ENCODE assay signal across 7 worm cellular contexts in genomic region chrII:5420947-5421614, ce11.
TF ChIP-seq lines count a peak whose summit lies in the region.

TSS of gene tofu-6 (plus strand) at chrII:5421248.

TF ChIP-seq in whole organism, L1 larva, 84 proteins besides CTCF, POLR2A, EP300 and RAD21 (continues in another document):
- TF ChIP-seq lin-15B (tag; optimal IDR thresholded peaks at IDR 0.05; lab: Kevin White, UChicago) (peak; percentile 10), tlp-1 (tag; optimal IDR thresholded peaks at IDR 0.05; lab: Kevin White, UChicago) (no peak), sox-4 (tag; optimal IDR thresholded peaks at IDR 0.05; lab: Kevin White, UChicago) (no peak), hlh-17 (GFP tag; optimal IDR thresholded peaks at IDR 0.05; lab: Kevin White, UChicago; ENCODE audit: borderline replicate concordance) (no peak), efl-1 (optimal IDR thresholded peaks at IDR 0.05; lab: Kevin White, UChicago) (peak; percentile 69 to 73), efl-1 (GFP tag; optimal IDR thresholded peaks at IDR 0.05 in 1 of 2; lab: Kevin White, UChicago) (peak; percentile 71 to 95), ceh-88 (GFP tag; IDR thresholded peaks at IDR 0.05; lab: Robert Waterston, UW) (no peak), ztf-11 (tag; optimal IDR thresholded peaks at IDR 0.05; lab: Kevin White, UChicago) (no peak), ceh-8 (GFP tag; optimal IDR thresholded peaks at IDR 0.05; lab: Kevin White, UChicago) (no peak), lir-3 (tag; optimal IDR thresholded peaks at IDR 0.05; lab: Kevin White, UChicago; ENCODE audit: poor library complexity) (no peak), ceh-82 (tag; optimal IDR thresholded peaks at IDR 0.05; lab: Kevin White, UChicago) (no peak), nhr-71 (tag; optimal IDR thresholded peaks at IDR 0.05; lab: Kevin White, UChicago) (no peak), dsc-1 (tag; optimal IDR thresholded peaks at IDR 0.05; lab: Kevin White, UChicago) (no peak)

TF ChIP-seq in whole organism, L2 larva, 48 proteins besides CTCF, POLR2A, EP300 and RAD21:
- TF ChIP-seq lsy-2 (tag; optimal IDR thresholded peaks at IDR 0.05; lab: Kevin White, UChicago): peak in 1 of 2 experiments; percentile 93
- no peak for TF ChIP-seq Y55F3AM.14 (GFP tag; optimal IDR thresholded peaks at IDR 0.05; lab: Kevin White, UChicago)
- peak; percentile 9 for TF ChIP-seq C34F6.9 (tag; optimal IDR thresholded peaks at IDR 0.05; lab: Kevin White, UChicago)
TF ChIP-seq in whole organism, L2 larva: peak in this region for 2.

TF ChIP-seq in whole organism, L3 larva, 47 proteins besides CTCF, POLR2A, EP300 and RAD21 (continues in another document):
- TF ChIP-seq mml-1 (tag; optimal IDR thresholded peaks at IDR 0.05; lab: Kevin White, UChicago) (no peak), ZK546.5 (tag; optimal IDR thresholded peaks at IDR 0.05; lab: Kevin White, UChicago) (no peak), pha-4 (tag; optimal IDR thresholded peaks at IDR 0.05; lab: Kevin White, UChicago) (peak; percentile 71), R02D3.7 (tag; optimal IDR thresholded peaks at IDR 0.05; lab: Kevin White, UChicago) (no peak), snpc-4 (tag; optimal IDR thresholded peaks at IDR 0.05; lab: Kevin White, UChicago) (no peak), tbx-2 (tag; optimal IDR thresholded peaks at IDR 0.05; lab: Kevin White, UChicago) (no peak), elt-1 (tag; optimal IDR thresholded peaks at IDR 0.05; lab: Kevin White, UChicago) (no peak), nhr-237 (tag; optimal IDR thresholded peaks at IDR 0.05; lab: Kevin White, UChicago) (no peak), elt-3 (tag; optimal IDR thresholded peaks at IDR 0.05; lab: Kevin White, UChicago) (no peak), egl-27 (tag; optimal IDR thresholded peaks at IDR 0.05; lab: Kevin White, UChicago) (no peak), fos-1 (tag; optimal IDR thresholded peaks at IDR 0.05; lab: Kevin White, UChicago) (no peak), ztf-11 (tag; optimal IDR thresholded peaks at IDR 0.05; lab: Kevin White, UChicago) (no peak), lsy-12 (tag; optimal IDR thresholded peaks at IDR 0.05; lab: Kevin White, UChicago) (no peak), nhr-28 (tag; optimal IDR thresholded peaks at IDR 0.05; lab: Kevin White, UChicago) (no peak), eor-1 (tag; optimal IDR thresholded peaks at IDR 0.05; lab: Kevin White, UChicago) (no peak), daf-12 (tag; optimal IDR thresholded peaks at IDR 0.05; lab: Kevin White, UChicago) (no peak)

TF ChIP-seq in whole organism, L4 larva, 104 proteins besides CTCF, POLR2A, EP300 and RAD21 (continues in another document):
- TF ChIP-seq dpl-1 (GFP tag; optimal IDR thresholded peaks at IDR 0.05; lab: Kevin White, UChicago): peak; percentile 45
- TF ChIP-seq hif-1 (tag; optimal IDR thresholded peaks at IDR 0.05; lab: Kevin White, UChicago): no peak
- TF ChIP-seq dmd-6 (GFP tag; IDR thresholded peaks at IDR 0.05; lab: Robert Waterston, UW): no peak
- TF ChIP-seq mdl-1 (tag; optimal IDR thresholded peaks at IDR 0.05; lab: Kevin White, UChicago): no peak
- TF ChIP-seq Y5F2A.4 (GFP tag; optimal IDR thresholded peaks at IDR 0.05; lab: Kevin White, UChicago): no peak
- no peak for TF ChIP-seq nhr-10 (tag; optimal IDR thresholded peaks at IDR 0.05; lab: Kevin White, UChicago)
- 0 out of 2 replicates have a peak, but pooled peaks have one; percentile 56 for TF ChIP-seq Y48G9A.11 (GFP tag; IDR thresholded peaks at IDR 0.05; lab: Robert Waterston, UW)
- TF ChIP-seq mxl-2 (GFP tag; conservative IDR thresholded peaks at IDR 0.05; lab: Robert Waterston, UW): no peak
- no peak for TF ChIP-seq hlh-30 (tag; optimal IDR thresholded peaks at IDR 0.05; lab: Kevin White, UChicago; ENCODE audit: insufficient read depth)
- no peak for TF ChIP-seq F44E2.7 (GFP tag; IDR thresholded peaks at IDR 0.05; lab: Robert Waterston, UW)
- peak; percentile 59 for TF ChIP-seq aha-1 (tag; lab: Kevin White, UChicago)
- TF ChIP-seq lin-38 (GFP tag; IDR thresholded peaks at IDR 0.05; lab: Robert Waterston, UW): peak; percentile 94
- TF ChIP-seq dve-1 (tag; optimal IDR thresholded peaks at IDR 0.05; lab: Kevin White, UChicago; ENCODE audit: insufficient read depth): no peak
- no peak for TF ChIP-seq pqm-1 (tag; optimal IDR thresholded peaks at IDR 0.05; lab: Kevin White, UChicago)
- peak; percentile 41 for TF ChIP-seq F49E8.2 (tag; optimal IDR thresholded peaks at IDR 0.05; lab: Kevin White, UChicago; ENCODE audit: borderline replicate concordance)
- peak in 1 of 2 experiments; percentile 92 for TF ChIP-seq lsy-2 (tag; optimal IDR thresholded peaks at IDR 0.05; lab: Kevin White, UChicago)

TF ChIP-seq in whole organism, early embryonic, 17 proteins besides CTCF, POLR2A, EP300 and RAD21:
- TF ChIP-seq sea-1 (GFP tag; conservative IDR thresholded peaks at IDR 0.05; lab: Robert Waterston, UW) (no peak), aly-1 (tag; optimal IDR thresholded peaks at IDR 0.05; lab: Kevin White, UChicago) (peak; percentile 19), ama-1 (optimal IDR thresholded peaks at IDR 0.05; lab: Kevin White, UChicago) (peak; percentile 92)

TF ChIP-seq in whole organism, mixed stage, embryonic, 35 proteins besides CTCF, POLR2A, EP300 and RAD21:
- TF ChIP-seq sptf-1 (tag; optimal IDR thresholded peaks at IDR 0.05; lab: Kevin White, UChicago): no peak
- TF ChIP-seq lsy-2 (tag; optimal IDR thresholded peaks at IDR 0.05; lab: Kevin White, UChicago): peak; percentile 79
TF ChIP-seq in whole organism, mixed stage, embryonic: peak in this region for 1.

TF ChIP-seq in whole organism, young adult, 124 proteins besides CTCF, POLR2A, EP300 and RAD21 (continues in another document):
- no peak for TF ChIP-seq ztf-26 (tag; optimal IDR thresholded peaks at IDR 0.05; lab: Kevin White, UChicago)
- TF ChIP-seq snpc-1.1 (tag; optimal IDR thresholded peaks at IDR 0.05; lab: Kevin White, UChicago; ENCODE audit: insufficient read depth): peak; percentile 24
- TF ChIP-seq let-607 (tag; optimal IDR thresholded peaks at IDR 0.05; lab: Kevin White, UChicago): no peak
- TF ChIP-seq nhr-120 (GFP tag; IDR thresholded peaks at IDR 0.05; lab: Robert Waterston, UW): no peak
- TF ChIP-seq lin-26 (GFP tag; IDR thresholded peaks at IDR 0.05; lab: Robert Waterston, UW): no peak
- TF ChIP-seq Y53G8AR.9 (GFP tag; conservative IDR thresholded peaks at IDR 0.05; lab: Robert Waterston, UW): no peak
- no peak for TF ChIP-seq F37B4.10 (GFP tag; IDR thresholded peaks at IDR 0.05; lab: Robert Waterston, UW)
- no peak for TF ChIP-seq nfya-1 (tag; optimal IDR thresholded peaks at IDR 0.05; lab: Kevin White, UChicago; ENCODE audit: borderline replicate concordance, insufficient read depth)
- peak; percentile 43 for TF ChIP-seq F49E8.2 (tag; optimal IDR thresholded peaks at IDR 0.05; lab: Kevin White, UChicago; ENCODE audit: insufficient read depth)
- no peak for TF ChIP-seq lag-1 (GFP tag; IDR thresholded peaks at IDR 0.05; lab: Robert Waterston, UW)
- TF ChIP-seq D2030.7 (GFP tag; IDR thresholded peaks at IDR 0.05; lab: Robert Waterston, UW): peak; percentile 87
- no peak for TF ChIP-seq nhr-179 (tag; optimal IDR thresholded peaks at IDR 0.05; lab: Kevin White, UChicago)
- 0 out of 2 replicates have a peak, but pooled peaks have one; percentile 32 for TF ChIP-seq hmg-1.2 (GFP tag; IDR thresholded peaks at IDR 0.05; lab: Robert Waterston, UW)
- TF ChIP-seq ets-4 (GFP tag; optimal IDR thresholded peaks at IDR 0.05; lab: Kevin White, UChicago): no peak
- TF ChIP-seq ceh-58 (GFP tag; IDR thresholded peaks at IDR 0.05; lab: Robert Waterston, UW): no peak
- TF ChIP-seq F22D6.2 (tag; optimal IDR thresholded peaks at IDR 0.05; lab: Kevin White, UChicago): no peak
- TF ChIP-seq F55B11.4 (tag; optimal IDR thresholded peaks at IDR 0.05; lab: Kevin White, UChicago; ENCODE audit: borderline replicate concordance, insufficient read depth): no peak
- TF ChIP-seq ceh-91 (GFP tag; IDR thresholded peaks at IDR 0.05; lab: Robert Waterston, UW): peak; percentile 90
- TF ChIP-seq rcor-1 (GFP tag; IDR thresholded peaks at IDR 0.05; lab: Robert Waterston, UW): no peak
- TF ChIP-seq ceh-27 (GFP tag; optimal IDR thresholded peaks at IDR 0.05; lab: Kevin White, UChicago): no peak
- no peak for TF ChIP-seq ama-1 (optimal IDR thresholded peaks at IDR 0.05; lab: Kevin White, UChicago)
- TF ChIP-seq ama-1 (GFP tag; optimal IDR thresholded peaks at IDR 0.05; lab: Kevin White, UChicago): no peak
- no peak for TF ChIP-seq unc-130 (GFP tag; optimal IDR thresholded peaks at IDR 0.05; lab: Kevin White, UChicago)
- no peak for TF ChIP-seq F52B5.7 (tag; optimal IDR thresholded peaks at IDR 0.05; lab: Kevin White, UChicago)
- TF ChIP-seq lir-1 (GFP tag; conservative IDR thresholded peaks at IDR 0.05; lab: Robert Waterston, UW): no peak
- TF ChIP-seq aptf-3 (GFP tag; IDR thresholded peaks at IDR 0.05; lab: Robert Waterston, UW): no peak
- no peak for TF ChIP-seq ztf-6 (GFP tag; IDR thresholded peaks at IDR 0.05; lab: Robert Waterston, UW)
- no peak for TF ChIP-seq Y53F4B.3 (GFP tag; IDR thresholded peaks at IDR 0.05; lab: Robert Waterston, UW)
- no peak for TF ChIP-seq rpc-1 (optimal IDR thresholded peaks at IDR 0.05; lab: Kevin White, UChicago)
- no peak for TF ChIP-seq rpc-1 (tag; optimal IDR thresholded peaks at IDR 0.05; lab: Kevin White, UChicago)
- peak; percentile 96 for TF ChIP-seq lsl-1 (GFP tag; optimal IDR thresholded peaks at IDR 0.05; lab: Kevin White, UChicago)
- no peak for TF ChIP-seq ztf-25 (GFP tag; IDR thresholded peaks at IDR 0.05; lab: Robert Waterston, UW)
- peak; percentile 26; the same call in 1 of the 2 replicates for TF ChIP-seq ceh-100 (GFP tag; IDR thresholded peaks at IDR 0.05; lab: Robert Waterston, UW)
- TF ChIP-seq egl-18 (GFP tag; IDR thresholded peaks at IDR 0.05; lab: Robert Waterston, UW): no peak
- no peak for TF ChIP-seq bed-2 (GFP tag; IDR thresholded peaks at IDR 0.05; lab: Robert Waterston, UW)
- no peak for TF ChIP-seq hmg-20 (GFP tag; IDR thresholded peaks at IDR 0.05; lab: Robert Waterston, UW)
- no peak for TF ChIP-seq T26A5.8 (tag; optimal IDR thresholded peaks at IDR 0.05; lab: Kevin White, UChicago)
- TF ChIP-seq attf-3 (GFP tag; conservative IDR thresholded peaks at IDR 0.05; lab: Robert Waterston, UW): 0 out of 2 replicates have a peak, but pooled peaks have one; percentile 15
- no peak for TF ChIP-seq zfh-2 (GFP tag; conservative IDR thresholded peaks at IDR 0.05; lab: Robert Waterston, UW)
- no peak for TF ChIP-seq attf-6 (GFP tag; IDR thresholded peaks at IDR 0.05; lab: Robert Waterston, UW)
- TF ChIP-seq tlf-1 (GFP tag; optimal IDR thresholded peaks at IDR 0.05; lab: Kevin White, UChicago): peak; percentile 39
- TF ChIP-seq egl-44 (GFP tag; IDR thresholded peaks at IDR 0.05; lab: Robert Waterston, UW): no peak
- 0 out of 2 replicates have a peak, but pooled peaks have one; percentile 59 for TF ChIP-seq B0019.2 (GFP tag; conservative IDR thresholded peaks at IDR 0.05; lab: Robert Waterston, UW)
- peak; percentile 63 for TF ChIP-seq dox-1 (GFP tag; IDR thresholded peaks at IDR 0.05; lab: Robert Waterston, UW)
